Worm (Caenorhabditis elegans): ENCODE measurements around the gene nhr-232.

The nhr-232 gene

DNA sequence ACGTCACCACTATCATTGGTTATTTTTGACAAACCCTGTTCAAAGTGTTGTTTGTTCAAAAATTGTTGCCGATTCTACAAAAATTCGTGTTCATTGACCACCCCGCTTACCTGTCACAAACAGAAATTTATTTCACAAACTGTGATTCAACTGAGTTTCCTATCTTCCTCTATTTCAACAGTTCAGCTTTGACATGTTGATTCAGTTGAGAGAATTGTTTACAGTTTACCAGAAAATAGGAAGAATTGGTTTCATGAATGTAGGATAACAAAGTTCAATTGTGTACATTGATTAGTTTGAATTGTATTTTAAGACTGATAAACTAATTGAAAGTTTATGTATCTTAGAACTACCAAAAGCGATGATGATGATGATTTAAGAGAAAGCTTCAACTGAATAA, 10.4 kb upstream of the nhr-232 start:
- no peak for TF ChIP-seq tra-4 (tag; optimal IDR thresholded peaks at IDR 0.05)
- no peak for TF ChIP-seq hmg-4 (GFP tag; optimal IDR thresholded peaks at IDR 0.05)
- TF ChIP-seq B0310.2 (tag; optimal IDR thresholded peaks at IDR 0.05), result no peak
- TF ChIP-seq flt-1 (GFP tag; IDR thresholded peaks at IDR 0.05), result no peak
- no peak for TF ChIP-seq scrt-1 (GFP tag; IDR thresholded peaks at IDR 0.05)
- TF ChIP-seq ceh-13 (GFP tag; optimal IDR thresholded peaks at IDR 0.05), result no peak
- no peak for TF ChIP-seq sea-1 (GFP tag; conservative IDR thresholded peaks at IDR 0.05)
- TF ChIP-seq ceh-36 (tag; optimal IDR thresholded peaks at IDR 0.05), result no peak
- no peak for TF ChIP-seq ama-1 (optimal IDR thresholded peaks at IDR 0.05)
- TF ChIP-seq tbx-37 (GFP tag; conservative IDR thresholded peaks at IDR 0.05), result no peak
- TF ChIP-seq aly-1 (tag; optimal IDR thresholded peaks at IDR 0.05), result no peak
- no peak for TF ChIP-seq ets-7 (tag; optimal IDR thresholded peaks at IDR 0.05)
- TF ChIP-seq tbx-11 (GFP tag; IDR thresholded peaks at IDR 0.05), result no peak
- TF ChIP-seq pes-1 (GFP tag; IDR thresholded peaks at IDR 0.05), result no peak
- no peak for TF ChIP-seq hnd-1 (tag; optimal IDR thresholded peaks at IDR 0.05)
- TF ChIP-seq hmbx-1 (tag; optimal IDR thresholded peaks at IDR 0.05), result no peak
- no peak for TF ChIP-seq F13C5.2 (tag; optimal IDR thresholded peaks at IDR 0.05)

- TF ChIP-seq tbx-37 (GFP tag; conservative IDR thresholded peaks at IDR 0.05) (no peak), scrt-1 (GFP tag; IDR thresholded peaks at IDR 0.05) (no peak), ama-1 (optimal IDR thresholded peaks at IDR 0.05) (no peak), F13C5.2 (tag; optimal IDR thresholded peaks at IDR 0.05) (no peak), ceh-13 (GFP tag; optimal IDR thresholded peaks at IDR 0.05) (no peak), hmbx-1 (tag; optimal IDR thresholded peaks at IDR 0.05) (no peak), aly-1 (tag; optimal IDR thresholded peaks at IDR 0.05) (no peak), ets-7 (tag; optimal IDR thresholded peaks at IDR 0.05) (no peak), B0310.2 (tag; optimal IDR thresholded peaks at IDR 0.05) (no peak), tra-4 (tag; optimal IDR thresholded peaks at IDR 0.05) (no peak), pes-1 (GFP tag; IDR thresholded peaks at IDR 0.05) (no peak)
Measured at ce11 chrV:10246443-10246885, 9.5 kb upstream of the nhr-232 start.

- TF ChIP-seq aly-1 (tag; optimal IDR thresholded peaks at IDR 0.05) (no peak), B0310.2 (tag; optimal IDR thresholded peaks at IDR 0.05) (no peak), hmbx-1 (tag; optimal IDR thresholded peaks at IDR 0.05) (no peak), flt-1 (GFP tag; IDR thresholded peaks at IDR 0.05) (no peak), scrt-1 (GFP tag; IDR thresholded peaks at IDR 0.05) (no peak), hnd-1 (tag; optimal IDR thresholded peaks at IDR 0.05) (no peak), tbx-37 (GFP tag; conservative IDR thresholded peaks at IDR 0.05) (no peak), sea-1 (GFP tag; conservative IDR thresholded peaks at IDR 0.05) (no peak), tbx-11 (GFP tag; IDR thresholded peaks at IDR 0.05) (no peak), ceh-36 (tag; optimal IDR thresholded peaks at IDR 0.05) (no peak), tra-4 (tag; optimal IDR thresholded peaks at IDR 0.05) (no peak), ets-7 (tag; optimal IDR thresholded peaks at IDR 0.05) (no peak), hmg-4 (GFP tag; optimal IDR thresholded peaks at IDR 0.05) (no peak), pes-1 (GFP tag; IDR thresholded peaks at IDR 0.05) (no peak), ceh-13 (GFP tag; optimal IDR thresholded peaks at IDR 0.05) (no peak), ama-1 (optimal IDR thresholded peaks at IDR 0.05) (no peak)
Measured at ce11 chrV:10246967-10247366, 9.0 kb upstream of the nhr-232 start.

DNA sequence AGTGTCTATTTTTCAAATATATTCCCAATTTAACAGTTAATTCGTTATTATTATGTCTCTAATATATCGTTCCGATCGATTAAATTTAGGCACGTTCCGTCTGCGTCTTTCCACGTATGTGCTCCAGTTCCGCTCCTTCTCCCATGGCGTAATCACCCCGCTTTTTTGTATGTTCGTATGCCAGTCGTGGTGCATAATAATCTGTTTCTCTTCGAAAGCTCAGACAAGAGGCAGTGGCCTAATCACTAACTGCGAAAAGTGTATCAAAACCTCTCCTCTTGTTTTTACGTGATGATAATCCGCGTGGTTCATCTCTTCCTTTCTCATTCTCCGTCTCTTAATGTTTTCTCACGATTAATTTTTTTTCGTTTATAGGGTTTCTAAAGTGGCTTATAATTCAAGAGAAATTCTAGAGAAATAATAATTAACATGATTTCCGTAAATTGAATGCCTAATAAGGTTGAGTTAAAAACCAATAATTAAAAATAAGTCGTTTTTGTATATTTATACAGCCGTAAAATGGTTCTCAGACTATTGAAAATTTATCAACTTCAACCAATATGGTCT, 8.2 kb upstream of the nhr-232 start:
- no peak for TF ChIP-seq scrt-1 (GFP tag; IDR thresholded peaks at IDR 0.05)
- TF ChIP-seq tra-4 (tag; optimal IDR thresholded peaks at IDR 0.05), result no peak

ce11 chrV:10248255-10248979, 7.6 kb upstream of the nhr-232 start, which contains the start of gene akt-1:
Gene akt-1 (plus strand): TSS chrV:10248905.
- no peak for TF ChIP-seq tra-4 (tag; optimal IDR thresholded peaks at IDR 0.05)
- no peak for TF ChIP-seq tbx-37 (GFP tag; conservative IDR thresholded peaks at IDR 0.05)
- TF ChIP-seq B0310.2 (tag; optimal IDR thresholded peaks at IDR 0.05), result no peak
- TF ChIP-seq tbx-11 (GFP tag; IDR thresholded peaks at IDR 0.05), result no peak
- no peak for TF ChIP-seq ceh-13 (GFP tag; optimal IDR thresholded peaks at IDR 0.05)
- no peak for TF ChIP-seq F13C5.2 (tag; optimal IDR thresholded peaks at IDR 0.05)
- no peak for TF ChIP-seq ets-7 (tag; optimal IDR thresholded peaks at IDR 0.05)
- no peak for TF ChIP-seq sea-1 (GFP tag; conservative IDR thresholded peaks at IDR 0.05)
- no peak for TF ChIP-seq ceh-36 (tag; optimal IDR thresholded peaks at IDR 0.05)
- no peak for TF ChIP-seq pes-1 (GFP tag; IDR thresholded peaks at IDR 0.05)
- no peak for TF ChIP-seq scrt-1 (GFP tag; IDR thresholded peaks at IDR 0.05)
- no peak for TF ChIP-seq ama-1 (optimal IDR thresholded peaks at IDR 0.05)
- TF ChIP-seq hmg-4 (GFP tag; optimal IDR thresholded peaks at IDR 0.05), result no peak
- TF ChIP-seq flt-1 (GFP tag; IDR thresholded peaks at IDR 0.05), result no peak
- no peak for TF ChIP-seq aly-1 (tag; optimal IDR thresholded peaks at IDR 0.05)
- TF ChIP-seq hmbx-1 (tag; optimal IDR thresholded peaks at IDR 0.05), result no peak
- no peak for TF ChIP-seq hnd-1 (tag; optimal IDR thresholded peaks at IDR 0.05)

DNA sequence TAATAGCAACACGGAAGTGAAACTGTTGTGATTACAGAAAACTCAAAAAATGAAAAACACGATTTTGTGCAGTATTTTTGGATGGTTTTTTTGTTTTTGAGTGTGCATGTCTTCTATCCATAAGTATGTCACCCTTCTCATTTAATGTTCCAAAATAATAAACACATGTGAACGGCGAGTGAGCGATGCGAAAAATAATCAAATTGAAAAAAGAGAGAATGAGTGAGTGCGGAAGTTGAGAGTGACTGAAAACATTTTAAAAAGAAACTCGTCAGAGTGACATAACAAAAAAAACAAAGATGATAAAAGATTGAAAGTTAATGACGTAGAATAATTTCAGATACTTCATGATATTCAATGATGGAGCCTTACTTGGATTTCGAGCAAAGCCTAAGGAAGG, 6.5 kb upstream of the nhr-232 start:
- TF ChIP-seq scrt-1 (GFP tag; IDR thresholded peaks at IDR 0.05), result no peak
- no peak for TF ChIP-seq ceh-36 (tag; optimal IDR thresholded peaks at IDR 0.05)
- no peak for TF ChIP-seq tra-4 (tag; optimal IDR thresholded peaks at IDR 0.05)
- TF ChIP-seq F13C5.2 (tag; optimal IDR thresholded peaks at IDR 0.05), result no peak
- TF ChIP-seq tbx-37 (GFP tag; conservative IDR thresholded peaks at IDR 0.05), result no peak
- TF ChIP-seq flt-1 (GFP tag; IDR thresholded peaks at IDR 0.05), result no peak
- TF ChIP-seq pes-1 (GFP tag; IDR thresholded peaks at IDR 0.05), result no peak
- no peak for TF ChIP-seq sea-1 (GFP tag; conservative IDR thresholded peaks at IDR 0.05)
- no peak for TF ChIP-seq ceh-13 (GFP tag; optimal IDR thresholded peaks at IDR 0.05)
- no peak for TF ChIP-seq hmbx-1 (tag; optimal IDR thresholded peaks at IDR 0.05)
- no peak for TF ChIP-seq tbx-11 (GFP tag; IDR thresholded peaks at IDR 0.05)
- no peak for TF ChIP-seq hnd-1 (tag; optimal IDR thresholded peaks at IDR 0.05)
- no peak for TF ChIP-seq aly-1 (tag; optimal IDR thresholded peaks at IDR 0.05)

DNA sequence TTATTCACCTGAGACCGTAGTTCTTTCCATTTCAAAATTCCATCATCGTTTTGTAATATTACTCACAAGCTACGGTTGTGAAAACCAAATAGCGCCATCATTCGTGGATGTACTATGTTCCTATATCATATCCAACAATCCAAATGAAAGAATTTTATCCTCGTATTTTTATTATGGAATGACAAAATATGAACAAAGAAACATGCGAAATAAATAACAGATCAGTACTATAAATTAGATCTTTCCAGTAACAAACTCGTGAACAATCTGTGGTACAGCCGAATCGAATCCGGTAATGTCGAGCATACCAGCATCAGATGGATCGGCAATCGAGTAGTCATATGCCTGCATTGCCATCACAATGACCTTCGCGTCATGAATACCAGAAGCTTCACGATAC, 3.3 kb upstream of the nhr-232 start:
- TF ChIP-seq tra-4 (tag; optimal IDR thresholded peaks at IDR 0.05) (no peak), aly-1 (tag; optimal IDR thresholded peaks at IDR 0.05) (no peak), hnd-1 (tag; optimal IDR thresholded peaks at IDR 0.05) (no peak), ceh-13 (GFP tag; optimal IDR thresholded peaks at IDR 0.05) (no peak), flt-1 (GFP tag; IDR thresholded peaks at IDR 0.05) (no peak), tbx-37 (GFP tag; conservative IDR thresholded peaks at IDR 0.05) (no peak), hmbx-1 (tag; optimal IDR thresholded peaks at IDR 0.05) (no peak), tbx-11 (GFP tag; IDR thresholded peaks at IDR 0.05) (no peak), sea-1 (GFP tag; conservative IDR thresholded peaks at IDR 0.05) (no peak), hmg-4 (GFP tag; optimal IDR thresholded peaks at IDR 0.05) (no peak), scrt-1 (GFP tag; IDR thresholded peaks at IDR 0.05) (no peak), ets-7 (tag; optimal IDR thresholded peaks at IDR 0.05) (no peak), ama-1 (optimal IDR thresholded peaks at IDR 0.05) (no peak), F13C5.2 (tag; optimal IDR thresholded peaks at IDR 0.05) (no peak), pes-1 (GFP tag; IDR thresholded peaks at IDR 0.05) (no peak), ceh-36 (tag; optimal IDR thresholded peaks at IDR 0.05) (no peak), B0310.2 (tag; optimal IDR thresholded peaks at IDR 0.05) (no peak)
